Fruit fly (Drosophila melanogaster) Kc167 (cell line): ENCODE data around the gene MED28.

ENCODE experiments used
- Sin3A ChIP-seq: fragments of >200 bp; optimal IDR thresholded peaks from 2 replicates; lab custom pipeline; 2018; ENCODE audit warnings: missing external identifiers
- h ChIP-seq: fragments of >200 bp; optimal IDR thresholded peaks from 3 replicates; lab custom pipeline; 2018; ENCODE audit warnings: missing external identifiers
- psq ChIP-seq: fragments of >200 bp; optimal IDR thresholded peaks from 2 replicates; lab custom pipeline; 2017; ENCODE audit warnings: missing external identifiers
- ttk ChIP-seq: sonication (Bioruptor generic); optimal IDR thresholded peaks from 2 replicates; lab custom pipeline; 2017; ENCODE audit warnings: missing external identifiers

DNA sequence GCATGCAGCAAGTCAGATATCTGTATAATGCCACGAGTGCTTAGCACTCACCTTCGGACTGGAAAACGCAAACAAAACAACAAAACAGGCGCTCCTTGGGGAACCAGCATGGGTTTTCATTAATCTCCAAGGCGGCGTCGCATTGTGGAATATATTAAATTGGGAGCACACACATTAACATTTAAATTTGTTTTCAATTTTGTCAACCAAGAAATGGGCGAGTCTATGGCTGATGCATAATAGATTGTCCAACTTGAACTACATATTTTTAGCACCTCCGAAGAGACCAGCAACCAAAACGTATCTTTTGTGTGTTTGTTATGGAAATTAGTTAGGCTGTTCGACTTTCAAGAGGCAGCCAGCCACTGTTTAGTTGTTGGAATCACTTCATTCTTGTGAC lies 29.4 kb upstream of the MED28 start:
- no peak for TF ChIP-seq Sin3A (lab: Kevin White, UChicago)
- TF ChIP-seq h (lab: Kevin White, UChicago) = no peak
- no peak for TF ChIP-seq ttk (lab: Kevin White, UChicago)
- no peak for TF ChIP-seq psq (lab: Kevin White, UChicago)
